Worm (Caenorhabditis elegans): Measurements from ENCODE around the gene gst-38.
A peak's percentile ranks its signal among the peaks of the same experiment; 100 is the strongest.

DNA sequence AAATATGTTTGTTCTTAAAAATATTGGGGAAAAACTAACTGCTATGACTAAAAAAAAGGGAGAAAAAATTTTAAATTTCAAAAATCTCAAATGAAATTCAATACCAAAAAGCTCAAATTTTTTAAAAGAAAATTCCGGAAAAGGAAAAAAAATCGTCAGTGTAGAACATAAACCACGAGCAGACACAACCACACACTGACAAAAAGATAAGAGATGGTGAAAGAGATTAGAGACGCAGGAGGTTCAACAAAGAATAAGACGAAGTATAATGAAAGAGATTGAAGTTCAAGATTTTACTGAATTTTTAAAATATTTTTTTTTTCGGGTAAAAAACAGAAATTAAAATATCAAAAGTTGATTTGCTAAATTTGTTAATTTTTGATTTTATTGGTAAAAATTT, 35.8 kb downstream of the gst-38 start:
- TF ChIP-seq ztf-11 (tag; optimal IDR thresholded peaks at IDR 0.05) (no peak), lin-15B (tag; optimal IDR thresholded peaks at IDR 0.05) (no peak), zag-1 (tag; optimal IDR thresholded peaks at IDR 0.05) (no peak), nfya-1 (tag; optimal IDR thresholded peaks at IDR 0.05; ENCODE audit: insufficient read depth) (no peak), pqm-1 (tag; optimal IDR thresholded peaks at IDR 0.05) (peak; percentile 66), jun-1 (tag; optimal IDR thresholded peaks at IDR 0.05) (no peak), snpc-4 (tag; optimal IDR thresholded peaks at IDR 0.05) (no peak), nhr-25 (tag; optimal IDR thresholded peaks at IDR 0.05) (no peak), skn-1 (tag; optimal IDR thresholded peaks at IDR 0.05) (no peak), nhr-11 (tag; optimal IDR thresholded peaks at IDR 0.05) (no peak), lin-39 (tag; optimal IDR thresholded peaks at IDR 0.05) (no peak), nhr-237 (tag; optimal IDR thresholded peaks at IDR 0.05) (no peak), unc-39 (tag; optimal IDR thresholded peaks at IDR 0.05) (no peak), ama-1 (optimal IDR thresholded peaks at IDR 0.05) (no peak)

Data from whole organism, L3 larva.